Worm (Caenorhabditis elegans): Measurements from ENCODE around the gene C45B11.8.
A peak's percentile ranks its signal among the peaks of the same experiment; 100 is the strongest.

The C45B11.8 gene

DNA sequence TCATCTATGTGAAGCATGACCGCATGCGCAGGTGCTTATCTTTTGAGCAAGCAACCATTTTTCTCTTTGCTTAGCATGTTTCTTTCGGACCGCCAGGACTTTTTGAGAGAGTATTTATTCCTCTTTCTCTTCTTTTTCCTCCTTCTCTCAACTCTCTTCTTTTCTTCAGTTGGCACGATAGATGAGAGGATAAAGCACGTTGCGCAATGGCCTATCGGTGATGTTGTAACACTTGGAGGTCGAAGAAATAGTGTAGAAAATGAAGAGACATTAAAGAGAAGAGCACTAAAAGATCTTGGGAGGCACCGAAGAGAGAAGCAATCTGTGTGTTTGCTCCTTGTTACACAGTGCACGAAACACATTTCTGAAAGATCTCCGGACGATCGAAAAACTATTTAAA lies 43.1 kb downstream of the C45B11.8 start (continued):
- TF ChIP-seq mxl-2 (GFP tag; conservative IDR thresholded peaks at IDR 0.05) (no peak), tag-97 (GFP tag; IDR thresholded peaks at IDR 0.05) (no peak), ces-1 (GFP tag; optimal IDR thresholded peaks at IDR 0.05) (no peak), lin-1 (GFP tag; IDR thresholded peaks at IDR 0.05) (no peak), nhr-6 (tag; optimal IDR thresholded peaks at IDR 0.05) (no peak), zfp-3 (GFP tag; conservative IDR thresholded peaks at IDR 0.05) (no peak)

DNA sequence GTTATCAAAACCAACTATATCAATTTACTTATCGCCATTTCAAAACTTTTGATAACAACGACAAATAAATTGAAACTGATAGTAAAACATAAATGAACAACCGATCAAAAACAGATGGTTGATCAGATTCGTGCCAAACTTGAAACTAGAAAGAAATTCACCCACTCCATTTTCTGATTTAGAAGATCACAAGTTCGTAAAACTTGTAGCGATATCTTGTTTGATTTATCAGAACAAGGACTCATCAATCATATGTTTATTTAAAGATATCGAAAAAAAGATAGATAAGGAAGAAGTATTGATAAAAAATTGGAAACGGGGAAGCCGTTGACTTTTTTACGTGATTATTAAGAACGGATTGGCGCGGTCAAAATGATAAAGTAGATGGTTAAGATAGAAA lies 46.5 kb downstream of the C45B11.8 start:
- TF ChIP-seq lin-39 (tag; optimal IDR thresholded peaks at IDR 0.05), result no peak
- TF ChIP-seq hlh-30 (tag; optimal IDR thresholded peaks at IDR 0.05; ENCODE audit: insufficient read depth), result peak; percentile 4
- peak; percentile 58 for TF ChIP-seq dmd-6 (GFP tag; IDR thresholded peaks at IDR 0.05)
- peak; percentile 0 for TF ChIP-seq nhr-48 (tag; optimal IDR thresholded peaks at IDR 0.05)
- TF ChIP-seq set-16 (GFP tag; IDR thresholded peaks at IDR 0.05), result no peak
- peak; percentile 33; the same call in 1 of the 2 replicates for TF ChIP-seq php-3 (GFP tag; IDR thresholded peaks at IDR 0.05)
- TF ChIP-seq hlh-11 (tag; optimal IDR thresholded peaks at IDR 0.05), result peak; percentile 36
- TF ChIP-seq mdl-1 (tag; optimal IDR thresholded peaks at IDR 0.05), result peak in 1 of 2 experiments; percentile 15
- peak; percentile 61 for TF ChIP-seq nhr-28 (tag; optimal IDR thresholded peaks at IDR 0.05)
- peak; percentile 25 for TF ChIP-seq T20F7.1 (GFP tag; optimal IDR thresholded peaks at IDR 0.05)
- peak; percentile 54 for TF ChIP-seq pqm-1 (tag; optimal IDR thresholded peaks at IDR 0.05)
- peak; percentile 74 for TF ChIP-seq tra-1 (GFP tag; IDR thresholded peaks at IDR 0.05)
- peak; percentile 55 for TF ChIP-seq aha-1 (tag)
- TF ChIP-seq snpc-4 (tag; optimal IDR thresholded peaks at IDR 0.05), result no peak
- no peak for TF ChIP-seq Y5F2A.4 (GFP tag; optimal IDR thresholded peaks at IDR 0.05)
- peak; percentile 64; the same call in 1 of the 2 replicates for TF ChIP-seq ceh-20 (GFP tag; IDR thresholded peaks at IDR 0.05)
- TF ChIP-seq cey-2 (tag; optimal IDR thresholded peaks at IDR 0.05; ENCODE audit: borderline replicate concordance, insufficient read depth), result peak; percentile 73

DNA sequence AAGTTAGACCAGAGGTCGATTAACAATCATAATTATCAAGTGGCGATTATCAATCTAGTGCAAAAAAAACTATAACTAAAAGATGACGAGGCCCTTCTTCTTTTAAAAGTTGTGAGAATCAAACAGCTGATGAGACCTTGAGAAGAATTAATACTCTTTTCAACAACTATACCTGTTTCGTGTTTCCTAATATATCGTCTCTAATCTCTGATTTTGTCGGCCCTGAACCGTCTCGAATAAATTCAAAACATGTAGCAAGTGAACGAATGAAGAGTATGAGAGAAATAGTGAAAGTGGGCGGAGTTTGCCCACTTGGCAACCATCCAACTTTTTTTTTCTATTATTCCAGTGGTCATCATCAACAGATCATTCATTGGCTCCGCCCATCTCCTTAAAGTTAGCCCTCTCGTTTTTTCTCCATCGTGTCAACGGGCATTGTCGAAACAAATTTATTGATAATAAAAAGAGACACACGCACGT lies 47.0 kb downstream of the C45B11.8 start, which contains the start of gene Y42A5A.1:
Y42A5A.1 (plus strand) TSS at position 430 of the 480 bp plus-strand sequence.
- TF ChIP-seq pha-4 (GFP tag; IDR thresholded peaks at IDR 0.05) (no peak), pha-4 (tag; optimal IDR thresholded peaks at IDR 0.05) (no peak), D1046.2 (GFP tag; IDR thresholded peaks at IDR 0.05) (no peak), F10B5.3 (tag; optimal IDR thresholded peaks at IDR 0.05) (no peak), ZK337.2 (GFP tag; IDR thresholded peaks at IDR 0.05) (no peak), mdl-1 (tag; optimal IDR thresholded peaks at IDR 0.05) (no peak), gei-8 (GFP tag; optimal IDR thresholded peaks at IDR 0.05) (no peak), nhr-25 (tag; optimal IDR thresholded peaks at IDR 0.05; ENCODE audit: borderline replicate concordance, insufficient read depth) (no peak), zag-1 (tag; optimal IDR thresholded peaks at IDR 0.05) (no peak), lin-15B (tag; optimal IDR thresholded peaks at IDR 0.05) (no peak), nhr-77 (tag; optimal IDR thresholded peaks at IDR 0.05) (no peak), rbr-2 (tag; optimal IDR thresholded peaks at IDR 0.05) (no peak), Y5F2A.4 (GFP tag; optimal IDR thresholded peaks at IDR 0.05) (no peak), hif-1 (tag; optimal IDR thresholded peaks at IDR 0.05) (no peak), nhr-48 (tag; optimal IDR thresholded peaks at IDR 0.05) (no peak), arid-1 (GFP tag; conservative IDR thresholded peaks at IDR 0.05) (no peak), lin-29 (GFP tag; IDR thresholded peaks at IDR 0.05) (no peak), lsy-2 (tag; optimal IDR thresholded peaks at IDR 0.05) (no peak), T20F7.1 (GFP tag; optimal IDR thresholded peaks at IDR 0.05) (no peak), nhr-11 (tag; optimal IDR thresholded peaks at IDR 0.05) (no peak)
